Fruit fly (Drosophila melanogaster) whole organism, pupa: ENCODE results near the gene CG15199.

Experiments used
- CG10348 ChIP-seq: fragments of 200-800 bp; sonication (Bioruptor generic); IDR thresholded peaks from 2 replicates; pipeline ENCODE4 v1.3.6; 2022; ENCODE audit warnings: missing biosample characterization, missing genetic modification characterization
- CG12605 ChIP-seq: fragments of 200-800 bp; sonication (Bioruptor generic); IDR thresholded peaks from 2 replicates; pipeline ENCODE4 v1.3.6; 2022; ENCODE audit warnings: missing biosample characterization, missing genetic modification characterization
- CG13204 ChIP-seq: fragments of 200-800 bp; sonication (Bioruptor generic); optimal IDR thresholded peaks from 2 replicates; lab custom pipeline; 2018; ENCODE audit warnings: missing biosample characterization, mild to moderate bottlenecking, missing genetic modification characterization, moderate library complexity
- CG14655 ChIP-seq: fragments of 200-800 bp; sonication (Bioruptor generic); optimal IDR thresholded peaks from 3 replicates; lab custom pipeline; 2017; ENCODE audit warnings: mild to moderate bottlenecking, missing biosample characterization, missing genetic modification reagents, missing genetic modification characterization
- CG15710 ChIP-seq: fragments of 200-800 bp; sonication (Bioruptor generic); optimal IDR thresholded peaks from 2 replicates; lab custom pipeline; 2018; ENCODE audit warnings: missing biosample characterization, mild to moderate bottlenecking, missing genetic modification characterization, moderate library complexity
- CG17806 ChIP-seq: fragments of 200-800 bp; sonication (Bioruptor generic); optimal IDR thresholded peaks from 2 replicates; lab custom pipeline; 2018; ENCODE audit warnings: missing biosample characterization, mild to moderate bottlenecking, missing genetic modification characterization, moderate library complexity
- CG32121 ChIP-seq: fragments of 200-800 bp; sonication (Bioruptor generic); IDR thresholded peaks from 2 replicates; pipeline ENCODE4 v1.3.6; 2022; ENCODE audit warnings: missing biosample characterization, missing genetic modification characterization
- CG34367 ChIP-seq: fragments of 200-800 bp; sonication (Bioruptor generic); optimal IDR thresholded peaks from 2 replicates; lab custom pipeline; 2018; ENCODE audit warnings: missing biosample characterization, mild to moderate bottlenecking, missing genetic modification characterization
- CG4496 ChIP-seq: fragments of 200-800 bp; sonication (Bioruptor generic); IDR thresholded peaks from 3 replicates; pipeline ENCODE4 v1.3.6; 2022; ENCODE audit warnings: missing biosample characterization, missing genetic modification characterization
- CG8159 ChIP-seq: fragments of 200-800 bp; sonication (Bioruptor generic); optimal IDR thresholded peaks from 3 replicates; lab custom pipeline; 2018; ENCODE audit warnings: missing biosample characterization, mild to moderate bottlenecking, missing genetic modification characterization, moderate library complexity
- CG8301 ChIP-seq: fragments of 200-800 bp; sonication (Bioruptor generic); optimal IDR thresholded peaks from 2 replicates; lab custom pipeline; 2018; ENCODE audit warnings: missing biosample characterization, mild to moderate bottlenecking, missing genetic modification characterization
- CG9948 ChIP-seq: fragments of 200-800 bp; sonication (Bioruptor generic); optimal IDR thresholded peaks from 2 replicates; lab custom pipeline; 2018; ENCODE audit warnings: missing biosample characterization, mild to moderate bottlenecking, missing genetic modification characterization, moderate library complexity
- D1 ChIP-seq: fragments of 200-800 bp; sonication (Bioruptor generic); optimal IDR thresholded peaks from 2 replicates; lab custom pipeline; 2018; ENCODE audit warnings: missing biosample characterization, mild to moderate bottlenecking, missing genetic modification characterization, moderate library complexity
- EcR ChIP-seq: fragments of 200-800 bp; sonication (Bioruptor generic); optimal IDR thresholded peaks from 3 replicates; lab custom pipeline; 2019; ENCODE audit warnings: missing biosample characterization, missing genetic modification characterization, mild to moderate bottlenecking, moderate library complexity, missing genetic modification reagents
- Ets98B ChIP-seq: fragments of 200-800 bp; sonication (Bioruptor generic); IDR thresholded peaks from 2 replicates; pipeline ENCODE4 v1.3.6; 2022; ENCODE audit warnings: missing biosample characterization, missing genetic modification characterization
- Pif1A ChIP-seq: fragments of 200-800 bp; sonication (Bioruptor generic); optimal IDR thresholded peaks from 3 replicates; lab custom pipeline; 2016; ENCODE audit warnings: missing biosample characterization, missing genetic modification characterization
- Pif1B ChIP-seq: fragments of 200-800 bp; sonication (Bioruptor generic); optimal IDR thresholded peaks from 3 replicates; lab custom pipeline; 2016; ENCODE audit warnings: missing biosample characterization, missing genetic modification characterization
- Snoo ChIP-seq: fragments of 200-800 bp; sonication (Bioruptor generic); optimal IDR thresholded peaks from 3 replicates; lab custom pipeline; 2017; ENCODE audit warnings: missing biosample characterization, mild to moderate bottlenecking, missing genetic modification characterization, inconsistent platforms
- fd96Ca ChIP-seq: fragments of 200-800 bp; sonication (Bioruptor generic); IDR thresholded peaks from 3 replicates; pipeline ENCODE4 v1.3.6; 2022; ENCODE audit warnings: missing biosample characterization, missing genetic modification characterization
- gl ChIP-seq: fragments of 200-800 bp; sonication (Bioruptor generic); optimal IDR thresholded peaks from 2 replicates; lab custom pipeline; 2018; ENCODE audit warnings: missing biosample characterization, mild to moderate bottlenecking, missing genetic modification characterization
- rn ChIP-seq: fragments of 200-800 bp; sonication (Bioruptor generic); IDR thresholded peaks from 2 replicates; pipeline ENCODE4 v1.3.6; 2022; ENCODE audit warnings: missing biosample characterization, missing genetic modification characterization

The CG15199 gene

dm6 chrX:11154511-11155197 is 13.0 kb upstream of the CG15199 start:
- TF ChIP-seq CG14655 (peak; percentile 4), CG12605 (0 out of 2 replicates have a peak, but pooled peaks have one; percentile 11), CG15710 (tag; lab: Kevin White, UChicago) (no peak), CG13204 (GFP tag; lab: Kevin White, UChicago) (peak; percentile 45), fd96Ca (GFP tag; lab: Robert Waterston, UW) (peak; percentile 25; the same call in 1 of the 3 replicates), CG4496 (peak; percentile 46; the same call in 1 of the 3 replicates), Pif1B (peak; percentile 7), Pif1A (GFP tag; lab: Kevin White, UChicago) (no peak)

- TF ChIP-seq CG8159 (tag; lab: Kevin White, UChicago): no peak
- no peak for TF ChIP-seq rn
Observed at dm6 chrX:11153826-11154510, 12.3 kb upstream of the CG15199 start, which contains the start of the genes rtv and Dlic. Gene rtv, minus strand, starts transcription at chrX:11153990. Gene Dlic, plus strand, starts transcription at chrX:11154421.

DNA sequence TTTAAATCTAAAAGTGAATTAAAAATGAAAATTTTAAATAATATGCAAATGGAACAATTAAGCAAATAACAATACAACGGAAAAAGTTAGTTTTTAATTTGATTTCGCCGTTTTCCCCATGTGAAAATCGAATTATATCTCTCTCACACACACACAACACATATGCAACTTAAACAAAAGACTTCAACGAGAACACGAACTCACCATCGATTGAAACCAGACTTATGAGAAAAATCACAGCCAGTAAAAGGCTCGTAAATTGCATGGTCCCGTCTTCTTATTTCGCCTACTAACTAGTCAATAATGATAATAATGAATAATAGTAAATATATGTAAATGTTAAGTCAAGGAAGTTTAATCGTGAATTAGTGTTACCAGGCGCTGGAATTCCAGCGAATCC is 11.8 kb upstream of the CG15199 start:
- peak; percentile 16 for TF ChIP-seq EcR (GFP tag; lab: Kevin White, UChicago)
- TF ChIP-seq CG32121 (GFP tag; lab: Robert Waterston, UW): no peak

- TF ChIP-seq Ets98B (GFP tag; lab: Robert Waterston, UW) (no peak), CG34367 (no peak), EcR (GFP tag; lab: Kevin White, UChicago) (no peak), fd96Ca (GFP tag; lab: Robert Waterston, UW) (0 out of 3 replicates have a peak, but pooled peaks have one; percentile 37), CG12605 (no peak), CG8301 (tag; lab: Kevin White, UChicago) (no peak), CG32121 (GFP tag; lab: Robert Waterston, UW) (0 out of 2 replicates have a peak, but pooled peaks have one; percentile 33), CG8159 (tag; lab: Kevin White, UChicago) (peak; percentile 4), CG10348 (GFP tag; lab: Robert Waterston, UW) (no peak), CG15710 (tag; lab: Kevin White, UChicago) (no peak), Pif1A (GFP tag; lab: Kevin White, UChicago) (no peak), Snoo (tag; lab: Kevin White, UChicago) (no peak), rn (no peak), CG9948 (tag; lab: Kevin White, UChicago) (no peak), Pif1B (no peak), CG4496 (peak; percentile 52; the same call in 1 of the 3 replicates), CG14655 (no peak), CG13204 (GFP tag; lab: Kevin White, UChicago) (no peak), D1 (tag; lab: Kevin White, UChicago) (no peak)
Observed at dm6 chrX:11149201-11149600, 7.6 kb upstream of the CG15199 start, which contains the start of gene Lint-1. Gene Lint-1, plus strand, starts transcription at chrX:11149323.

dm6 chrX:11148272-11148835 is 6.7 kb upstream of the CG15199 start, which contains the start of gene Ran:
Gene Ran, minus strand, starts transcription at chrX:11148716.
- TF ChIP-seq CG8301 (tag; lab: Kevin White, UChicago) (no peak), Ets98B (GFP tag; lab: Robert Waterston, UW) (no peak), rn (no peak), CG15710 (tag; lab: Kevin White, UChicago) (no peak)

DNA sequence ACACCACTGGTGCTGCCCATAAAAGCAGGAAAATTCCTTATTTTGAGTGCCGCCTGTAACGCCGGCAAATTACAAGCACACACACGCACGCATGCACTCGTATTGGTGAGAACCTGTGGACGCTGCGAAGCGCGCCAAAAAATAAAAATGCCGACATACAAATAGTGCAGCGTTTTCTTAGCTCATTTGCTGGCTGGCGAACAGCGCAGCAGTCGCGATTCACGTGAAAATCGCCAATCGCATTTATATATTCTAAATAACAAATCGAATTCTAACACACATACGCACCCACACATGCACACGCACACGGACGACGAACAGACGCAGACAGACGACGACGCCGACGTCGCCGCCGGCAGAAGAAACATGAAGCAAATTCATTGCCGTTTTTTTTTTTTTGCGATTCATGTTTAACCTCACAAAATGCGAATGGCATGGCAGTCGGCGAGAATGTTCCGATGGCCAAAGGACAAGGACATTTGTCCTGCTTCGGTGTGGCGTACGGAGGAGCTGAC is 6.0 kb upstream of the CG15199 start:
- no peak for TF ChIP-seq CG9948 (tag; lab: Kevin White, UChicago)
- peak; percentile 34; the same call in 1 of the 2 replicates for TF ChIP-seq CG12605
- peak; percentile 4; the same call in 1 of the 2 replicates for TF ChIP-seq Ets98B (GFP tag; lab: Robert Waterston, UW)
- TF ChIP-seq CG34367: no peak
- TF ChIP-seq CG8159 (tag; lab: Kevin White, UChicago): peak; percentile 7

DNA sequence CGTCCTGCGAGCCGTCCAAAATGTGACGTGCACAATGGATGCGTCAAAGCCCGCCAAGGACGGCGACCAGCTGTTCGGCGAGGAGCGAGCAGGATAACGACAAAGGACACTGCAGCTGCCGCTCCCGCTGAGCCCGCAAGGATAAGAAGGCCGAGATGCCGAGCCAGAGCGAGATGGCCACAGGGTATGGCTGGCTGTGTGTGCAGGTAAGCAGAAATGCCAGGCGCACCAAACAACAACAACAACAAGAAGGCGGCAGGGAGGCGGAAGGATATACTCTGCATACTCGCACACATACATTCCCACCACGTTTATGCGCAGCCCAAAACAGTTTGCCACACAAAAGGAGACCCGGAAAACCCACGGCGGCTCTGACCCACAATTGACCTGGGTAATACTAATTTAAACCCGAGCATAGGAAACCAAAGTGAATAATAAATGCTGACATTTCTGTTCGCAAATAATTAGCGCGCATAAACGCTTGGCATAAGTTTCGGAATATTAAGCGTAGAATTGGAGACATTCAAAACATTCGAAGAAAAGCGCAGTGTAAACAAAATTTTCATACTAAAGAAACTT is 5.1 kb upstream of the CG15199 start:
- peak; percentile 51 for TF ChIP-seq CG15710 (tag; lab: Kevin White, UChicago)
- TF ChIP-seq Snoo (tag; lab: Kevin White, UChicago): peak; percentile 15
- no peak for TF ChIP-seq EcR (GFP tag; lab: Kevin White, UChicago)
- TF ChIP-seq CG8159 (tag; lab: Kevin White, UChicago): peak; percentile 45
- no peak for TF ChIP-seq CG14655
- peak; percentile 20 for TF ChIP-seq CG8301 (tag; lab: Kevin White, UChicago)
- TF ChIP-seq Pif1A (GFP tag; lab: Kevin White, UChicago): peak; percentile 39
- TF ChIP-seq fd96Ca (GFP tag; lab: Robert Waterston, UW): peak; percentile 68
- no peak for TF ChIP-seq CG10348 (GFP tag; lab: Robert Waterston, UW)
- TF ChIP-seq CG4496: 0 out of 3 replicates have a peak, but pooled peaks have one; percentile 38
- no peak for TF ChIP-seq CG32121 (GFP tag; lab: Robert Waterston, UW)
- TF ChIP-seq CG13204 (GFP tag; lab: Kevin White, UChicago): no peak
- peak; percentile 0 for TF ChIP-seq CG9948 (tag; lab: Kevin White, UChicago)
- no peak for TF ChIP-seq rn
- TF ChIP-seq CG17806 (tag; lab: Kevin White, UChicago): peak; percentile 29
- TF ChIP-seq Ets98B (GFP tag; lab: Robert Waterston, UW): peak; percentile 35
- peak; percentile 30 for TF ChIP-seq Pif1B
- TF ChIP-seq D1 (tag; lab: Kevin White, UChicago): no peak
- peak; percentile 17 for TF ChIP-seq CG34367
- TF ChIP-seq CG12605: no peak
- TF ChIP-seq gl (tag; lab: Kevin White, UChicago): no peak
